Worm (Caenorhabditis elegans) whole organism, L1 larva: ENCODE data around the gene K06G5.3.

Experiments
- alr-1 ChIP-seq: fragments of 200-800 bp; sonication (Bioruptor generic); optimal IDR thresholded peaks from 2 replicates; lab custom pipeline; 2018; ENCODE audit warnings: borderline replicate concordance, mild to moderate bottlenecking, missing genetic modification characterization, missing compliant biosample characterization
- ceh-82 ChIP-seq, 3 experiments: fragments of 150-350 bp in 1 of 3; sonication (generic microtip) in 2 of 3; optimal IDR thresholded peaks; 2 replicates each; lab custom pipeline; 2014 to 2017; ENCODE audit warnings: missing biosample characterization in 3 of 3, missing genetic modification characterization in 3 of 3
- jun-1 ChIP-seq: fragments of 150-350 bp; optimal IDR thresholded peaks from 2 replicates; lab custom pipeline; 2014; ENCODE audit warnings: missing biosample characterization, missing genetic modification reagents, missing genetic modification characterization
- mep-1 ChIP-seq: fragments of 150-350 bp; optimal IDR thresholded peaks from 2 replicates; lab custom pipeline; 2014; ENCODE audit warnings: missing biosample characterization, missing genetic modification characterization
- nhr-47 ChIP-seq: sonication (generic microtip); optimal IDR thresholded peaks from 2 replicates; lab custom pipeline; 2016; ENCODE audit warnings: mild to moderate bottlenecking, missing genetic modification characterization, moderate library complexity, missing compliant biosample characterization
- nhr-77 ChIP-seq: fragments of 150-350 bp; optimal IDR thresholded peaks from 2 replicates; lab custom pipeline; 2014; ENCODE audit warnings: missing biosample characterization, missing genetic modification characterization
- pag-3 ChIP-seq: sonication (generic microtip); optimal IDR thresholded peaks from 2 replicates; lab custom pipeline; 2017; ENCODE audit warnings: missing genetic modification characterization, mild to moderate bottlenecking, missing compliant biosample characterization, antibody characterized with exemption, borderline replicate concordance; ENCODE audit not compliant: insufficient read depth
- tlp-1 ChIP-seq: fragments of 150-350 bp; optimal IDR thresholded peaks from 2 replicates; lab custom pipeline; 2014; ENCODE audit warnings: missing biosample characterization, missing genetic modification characterization
- vab-15 ChIP-seq: sonication (generic microtip); optimal IDR thresholded peaks from 2 replicates; lab custom pipeline; 2017; ENCODE audit warnings: missing genotype, mild to moderate bottlenecking, missing genetic modification characterization, missing compliant biosample characterization
- zag-1 ChIP-seq: fragments of 150-350 bp; optimal IDR thresholded peaks from 2 replicates; lab custom pipeline; 2014; ENCODE audit warnings: missing biosample characterization, missing genetic modification characterization
- ztf-11 ChIP-seq, 2 experiments: sonication (generic microtip); optimal IDR thresholded peaks; 2 replicates each; lab custom pipeline; 2016 to 2017; ENCODE audit warnings: missing genetic modification characterization in 2 of 2, missing biosample characterization in 1 of 2, missing compliant biosample characterization in 1 of 2

DNA sequence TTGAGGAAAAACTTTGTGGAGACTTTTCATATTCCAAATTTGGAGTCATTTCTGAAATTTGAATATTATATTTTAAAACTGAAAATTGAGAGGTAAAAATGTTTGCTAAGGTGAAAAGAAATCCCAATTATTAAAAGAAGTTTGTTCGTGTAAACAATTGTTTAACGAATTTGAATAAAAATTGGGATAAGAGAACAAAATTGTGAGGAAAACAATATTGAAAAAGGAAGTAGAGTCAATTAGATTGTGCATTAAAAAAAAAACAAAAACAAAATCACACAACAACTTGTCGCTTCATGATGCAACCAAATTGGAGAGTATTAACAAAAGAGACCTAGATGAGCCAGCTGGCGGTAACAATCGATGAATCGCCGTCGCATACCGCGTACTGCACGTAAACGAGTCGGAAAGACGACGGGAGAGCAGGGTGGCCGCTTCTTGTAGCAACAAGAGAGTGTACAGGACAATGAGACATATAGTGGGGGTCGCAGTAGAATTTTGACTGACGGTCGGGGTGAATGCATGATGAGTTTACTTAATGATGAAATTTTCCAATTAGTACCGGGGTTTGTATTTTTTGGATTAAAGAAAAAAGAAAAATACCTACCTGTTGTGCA is 20.4 kb upstream of the K06G5.3 start, which contains the start of gene K04C1.3:
- TF ChIP-seq alr-1 (tag; lab: Kevin White, UChicago) (no peak), nhr-77 (tag; lab: Kevin White, UChicago) (no peak), vab-15 (tag; lab: Kevin White, UChicago) (no peak), ztf-11 (tag; optimal IDR thresholded peaks at IDR 0.05; lab: Kevin White, UChicago) (no peak), pag-3 (tag; lab: Kevin White, UChicago) (no peak), jun-1 (tag; lab: Kevin White, UChicago) (no peak), nhr-47 (tag; lab: Kevin White, UChicago) (no peak), mep-1 (tag; lab: Kevin White, UChicago) (no peak), zag-1 (tag; lab: Kevin White, UChicago) (no peak), tlp-1 (tag; lab: Kevin White, UChicago) (no peak), ceh-82 (tag; optimal IDR thresholded peaks at IDR 0.05; lab: Kevin White, UChicago) (no peak)
